Fruit fly (Drosophila melanogaster) whole organism: ENCODE measurements around the gene Diedel.

Experiments used
- CG8478 ChIP-seq: fragments of >200 bp; optimal IDR thresholded peaks from 2 replicates; lab custom pipeline; 2018; ENCODE audit warnings: inconsistent platforms
- Dll ChIP-seq: fragments of >200 bp; optimal IDR thresholded peaks from 2 replicates; lab custom pipeline; 2017
- EcR ChIP-seq, 2 experiments: fragments of >200 bp; optimal IDR thresholded peaks; 2 replicates each; lab custom pipeline; 2017; ENCODE audit warnings: missing biosample characterization in 2 of 2, missing genetic modification characterization in 2 of 2, missing genetic modification reagents in 2 of 2
- pan ChIP-seq: fragments of >200 bp; optimal IDR thresholded peaks from 2 replicates; lab custom pipeline; 2017
- psq ChIP-seq: fragments of >200 bp; optimal IDR thresholded peaks from 2 replicates; lab custom pipeline; 2017
- usp ChIP-seq: fragments of >200 bp; optimal IDR thresholded peaks from 2 replicates; lab custom pipeline; 2017; ENCODE audit warnings: missing biosample characterization, missing genetic modification characterization, mixed read lengths

Gene Diedel

dm6 chr3R:29493242-29493944 is at the start of gene Diedel, which contains the start of gene CG2310:
Gene Diedel (plus strand): TSS chr3R:29493852.
Gene CG2310 (minus strand): TSS chr3R:29493518.
- TF ChIP-seq EcR (GFP tag; optimal IDR thresholded peaks at IDR 0.05; lab: Kevin White, UChicago) (no peak), CG8478 (lab: Kevin White, UChicago) (no peak), psq (lab: Kevin White, UChicago) (no peak), pan (lab: Kevin White, UChicago) (no peak), usp (GFP tag; lab: Kevin White, UChicago) (no peak), Dll (lab: Kevin White, UChicago) (no peak)

dm6 chr3R:29450333-29450732 is 43.3 kb upstream of the Diedel start:
- no peak for TF ChIP-seq Dll (lab: Kevin White, UChicago)
- no peak for TF ChIP-seq EcR (GFP tag; optimal IDR thresholded peaks at IDR 0.05; lab: Kevin White, UChicago)
- no peak for TF ChIP-seq usp (GFP tag; lab: Kevin White, UChicago)
- TF ChIP-seq psq (lab: Kevin White, UChicago) = no peak
- TF ChIP-seq pan (lab: Kevin White, UChicago) = no peak
- TF ChIP-seq CG8478 (lab: Kevin White, UChicago) = no peak

- peak; percentile 35 for TF ChIP-seq Dll (lab: Kevin White, UChicago)
- no peak for TF ChIP-seq psq (lab: Kevin White, UChicago)
These were observed 36.4 kb upstream of the Diedel start for dm6 chr3R:29457215-29457614.

DNA sequence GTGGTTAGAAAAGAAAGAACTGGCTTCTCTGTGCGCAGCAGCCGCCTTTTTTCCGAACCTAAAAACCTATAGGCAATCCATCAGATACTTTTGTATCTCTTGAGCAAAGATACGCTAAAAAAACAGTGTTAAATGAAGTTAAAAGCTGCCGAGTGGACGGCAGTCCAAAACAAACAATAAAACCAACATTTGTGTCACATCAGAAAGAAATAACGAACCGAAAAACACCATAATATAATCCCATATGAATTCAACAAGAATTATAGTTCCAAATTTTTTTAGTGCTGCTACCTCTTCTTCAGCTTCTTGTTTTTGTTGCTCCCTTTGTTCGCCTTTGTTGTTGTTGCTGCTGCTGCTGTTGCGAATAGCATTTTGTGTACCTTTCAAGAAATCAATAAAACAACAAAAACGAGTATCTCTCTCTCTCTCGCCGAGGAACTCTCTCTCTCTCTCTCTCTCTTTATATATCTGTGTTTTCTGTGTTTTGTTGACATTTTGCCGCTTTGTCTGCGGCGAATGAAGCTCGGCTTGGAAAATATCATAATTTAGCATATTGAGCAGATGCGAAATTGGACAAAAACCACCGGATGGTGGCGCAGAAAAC is 35.8 kb upstream of the Diedel start:
- TF ChIP-seq EcR (GFP tag; optimal IDR thresholded peaks at IDR 0.05; lab: Kevin White, UChicago) (no peak), CG8478 (lab: Kevin White, UChicago) (no peak), psq (lab: Kevin White, UChicago) (no peak), pan (lab: Kevin White, UChicago) (no peak), Dll (lab: Kevin White, UChicago) (no peak), usp (GFP tag; lab: Kevin White, UChicago) (no peak)

DNA sequence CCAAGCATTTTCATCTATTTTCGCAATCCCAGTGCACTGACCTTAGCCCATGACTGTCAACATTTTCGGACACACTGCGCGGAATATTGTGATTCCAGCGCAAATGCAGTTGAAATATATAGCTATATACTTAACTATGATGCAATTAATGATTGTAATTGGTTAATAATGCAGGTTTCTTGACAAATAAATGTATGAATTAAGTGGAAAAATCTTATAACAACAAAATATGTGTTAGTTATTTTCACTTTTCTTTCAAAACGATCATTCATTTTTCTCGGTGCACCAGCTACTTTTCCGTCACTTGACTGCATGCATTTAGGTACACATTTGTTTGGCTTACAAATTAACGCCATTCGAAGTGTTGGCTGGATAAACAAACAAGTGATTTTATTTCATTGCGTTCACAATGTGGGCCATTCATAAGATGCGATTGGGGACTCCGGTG is 34.9 kb upstream of the Diedel start:
- no peak for TF ChIP-seq pan (lab: Kevin White, UChicago)
- TF ChIP-seq CG8478 (lab: Kevin White, UChicago) = no peak
- TF ChIP-seq Dll (lab: Kevin White, UChicago) = no peak
- no peak for TF ChIP-seq usp (GFP tag; lab: Kevin White, UChicago)
- TF ChIP-seq psq (lab: Kevin White, UChicago) = no peak
- TF ChIP-seq EcR (GFP tag; optimal IDR thresholded peaks at IDR 0.05; lab: Kevin White, UChicago) = peak in 1 of 2 experiments; percentile 76

DNA sequence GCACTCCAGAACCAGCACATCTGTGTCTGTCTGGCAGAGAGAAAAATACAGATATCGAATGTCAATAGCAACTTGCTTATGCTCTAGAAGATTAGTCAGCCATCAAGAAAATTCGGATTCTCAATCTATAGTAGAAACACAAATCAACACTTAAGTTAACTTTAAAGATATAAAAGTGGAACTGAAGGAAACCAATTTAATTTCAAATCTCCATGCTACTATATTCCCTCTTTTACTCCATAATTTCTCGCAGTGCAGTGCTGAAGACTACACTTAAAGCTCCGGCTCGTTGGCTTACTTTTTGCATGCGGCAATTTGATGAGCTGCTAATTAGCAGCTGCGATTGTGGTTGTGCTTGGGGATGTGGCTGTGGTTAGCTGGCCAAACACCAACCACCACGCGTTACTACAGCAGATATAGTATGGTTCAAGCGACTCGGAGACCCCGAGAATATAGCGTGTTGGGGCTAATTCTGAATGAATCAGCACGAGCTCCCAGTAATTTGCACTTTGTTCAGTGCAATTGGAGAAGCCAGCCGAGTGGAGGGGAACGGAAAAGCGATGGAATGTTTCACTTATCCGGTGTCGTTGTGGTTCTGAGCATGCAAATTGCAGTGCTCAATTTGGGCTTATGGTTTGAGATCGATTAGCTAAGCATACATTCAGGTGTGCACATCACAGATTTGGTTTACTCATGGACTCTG is 33.3 kb upstream of the Diedel start:
- TF ChIP-seq CG8478 (lab: Kevin White, UChicago) (no peak), psq (lab: Kevin White, UChicago) (no peak), pan (lab: Kevin White, UChicago) (no peak), usp (GFP tag; lab: Kevin White, UChicago) (no peak), EcR (GFP tag; optimal IDR thresholded peaks at IDR 0.05; lab: Kevin White, UChicago) (no peak), Dll (lab: Kevin White, UChicago) (no peak)

- TF ChIP-seq pan (lab: Kevin White, UChicago) (no peak), EcR (GFP tag; optimal IDR thresholded peaks at IDR 0.05; lab: Kevin White, UChicago) (peak; percentile 29 to 71), psq (lab: Kevin White, UChicago) (no peak)
These were observed 32.6 kb upstream of the Diedel start for dm6 chr3R:29461069-29461468.

dm6 chr3R:29461846-29462245 is 31.8 kb upstream of the Diedel start:
- no peak for TF ChIP-seq pan (lab: Kevin White, UChicago)
- TF ChIP-seq Dll (lab: Kevin White, UChicago) = no peak
- TF ChIP-seq usp (GFP tag; lab: Kevin White, UChicago) = no peak
- TF ChIP-seq CG8478 (lab: Kevin White, UChicago) = no peak
- TF ChIP-seq EcR (GFP tag; optimal IDR thresholded peaks at IDR 0.05; lab: Kevin White, UChicago) = no peak
- no peak for TF ChIP-seq psq (lab: Kevin White, UChicago)

DNA sequence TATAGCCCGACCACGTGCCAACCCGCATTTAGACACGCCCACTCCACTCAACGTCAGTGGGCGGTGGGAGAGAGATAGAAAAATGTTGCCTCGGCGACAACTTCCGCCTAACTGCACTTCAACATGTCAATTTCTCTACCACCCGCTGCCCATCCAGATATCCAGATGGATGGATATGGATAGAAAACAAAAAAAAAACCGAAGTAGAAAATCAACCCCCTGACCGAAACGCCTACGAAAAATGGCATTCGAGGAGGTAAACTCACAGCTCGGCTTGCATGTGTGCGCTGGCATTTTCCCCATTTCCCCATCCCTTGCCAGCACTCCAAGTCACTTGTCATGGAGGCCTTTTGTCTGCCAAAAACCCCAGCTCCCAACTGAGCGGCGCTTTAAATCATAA is 26.9 kb upstream of the Diedel start:
- TF ChIP-seq psq (lab: Kevin White, UChicago) (no peak), pan (lab: Kevin White, UChicago) (no peak), usp (GFP tag; lab: Kevin White, UChicago) (no peak)

DNA sequence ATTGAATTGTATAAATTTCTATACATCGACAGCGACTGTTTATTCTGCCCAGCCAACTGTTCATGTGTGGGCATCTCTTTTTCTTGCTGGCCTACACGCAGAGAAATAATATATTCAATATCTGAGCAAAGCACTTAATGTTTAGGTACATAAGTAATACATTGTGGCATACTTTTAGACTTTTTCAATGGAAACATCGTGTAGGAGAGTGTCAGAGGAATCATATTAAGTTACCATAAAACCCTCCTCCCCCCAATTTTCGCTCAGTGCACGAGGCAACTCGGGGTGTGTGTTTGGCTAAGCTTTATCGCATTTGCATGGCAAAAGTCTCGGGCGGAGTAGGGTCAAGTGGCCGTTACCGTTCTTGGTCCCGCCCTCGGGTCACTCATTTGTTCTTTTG is 23.5 kb upstream of the Diedel start:
- TF ChIP-seq CG8478 (lab: Kevin White, UChicago) = no peak
- no peak for TF ChIP-seq EcR (GFP tag; optimal IDR thresholded peaks at IDR 0.05; lab: Kevin White, UChicago)
- no peak for TF ChIP-seq Dll (lab: Kevin White, UChicago)
- no peak for TF ChIP-seq pan (lab: Kevin White, UChicago)
- no peak for TF ChIP-seq usp (GFP tag; lab: Kevin White, UChicago)

DNA sequence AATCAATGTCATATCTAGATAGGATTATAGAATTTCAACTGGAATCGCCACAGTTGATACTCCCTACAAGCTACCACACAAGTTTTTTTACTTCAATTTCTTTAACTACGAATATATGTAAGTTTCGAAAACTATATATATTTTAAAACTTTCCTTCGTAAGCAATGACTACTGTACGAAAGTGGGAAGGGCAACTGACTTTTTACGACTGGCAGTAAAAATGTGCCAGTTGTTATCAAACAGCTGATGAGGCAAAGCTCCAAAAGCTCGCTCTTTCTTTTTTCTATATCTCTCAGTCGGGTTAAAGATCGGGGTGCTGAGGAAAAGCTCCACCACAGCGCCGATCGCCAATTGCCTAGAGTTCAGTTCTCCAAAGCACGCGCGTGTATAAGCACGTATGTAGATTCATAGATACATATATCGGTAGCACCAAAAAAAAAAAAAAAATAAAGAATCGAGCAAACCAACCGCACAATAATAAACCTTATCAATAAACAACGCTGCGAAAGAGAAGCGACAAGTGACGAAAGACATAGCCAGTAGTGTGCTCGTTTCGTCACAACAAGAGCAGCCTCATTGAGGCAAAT is 14.6 kb upstream of the Diedel start:
- TF ChIP-seq Dll (lab: Kevin White, UChicago) = no peak
- no peak for TF ChIP-seq usp (GFP tag; lab: Kevin White, UChicago)
- no peak for TF ChIP-seq CG8478 (lab: Kevin White, UChicago)
- no peak for TF ChIP-seq psq (lab: Kevin White, UChicago)
- no peak for TF ChIP-seq pan (lab: Kevin White, UChicago)
- no peak for TF ChIP-seq EcR (GFP tag; optimal IDR thresholded peaks at IDR 0.05; lab: Kevin White, UChicago)
